Fruit fly (Drosophila melanogaster) whole organism, wandering third instar larva: Measurements from ENCODE around the gene CG33177.

Source experiments
- Abd-B ChIP-seq: fragments of >200 bp; optimal IDR thresholded peaks from 2 replicates; lab custom pipeline; 2017; ENCODE audit warnings: missing biosample characterization, missing genetic modification characterization
- CG32264 ChIP-seq: fragments of 200-800 bp; sonication (Bioruptor generic); optimal IDR thresholded peaks from 2 replicates; lab custom pipeline; 2016; ENCODE audit warnings: missing biosample characterization, missing genetic modification characterization
- CG9705 ChIP-seq: fragments of 200-800 bp; sonication (Bioruptor generic); optimal IDR thresholded peaks from 2 replicates; lab custom pipeline; 2018; ENCODE audit warnings: missing biosample characterization, mild to moderate bottlenecking, missing genetic modification characterization
- CrebA ChIP-seq: fragments of 200-800 bp; sonication (Bioruptor generic); optimal IDR thresholded peaks from 2 replicates; lab custom pipeline; 2016; ENCODE audit warnings: missing biosample characterization, mild to moderate bottlenecking, missing genetic modification characterization, borderline replicate concordance
- Dfd ChIP-seq: fragments of >200 bp; optimal IDR thresholded peaks from 2 replicates; lab custom pipeline; 2017; ENCODE audit warnings: missing biosample characterization, missing genetic modification characterization
- Dif ChIP-seq: fragments of 200-275, 200-300 bp; sonication (Bioruptor generic); optimal IDR thresholded peaks from 2 replicates; lab custom pipeline; 2018; ENCODE audit warnings: missing biosample characterization, missing genetic modification characterization; ENCODE audit not compliant: partially characterized antibody
- GATAd ChIP-seq: sonication (Bioruptor generic); optimal IDR thresholded peaks from 2 replicates; lab custom pipeline; 2016; ENCODE audit warnings: missing biosample characterization, missing genetic modification characterization
- HLH106 ChIP-seq: fragments of 200-800 bp; optimal IDR thresholded peaks from 3 replicates; lab custom pipeline; 2019; ENCODE audit warnings: missing biosample characterization, mild to moderate bottlenecking, missing genetic modification characterization, moderate library complexity
- Hnf4 ChIP-seq: fragments of 200-800 bp; sonication (Bioruptor generic); optimal IDR thresholded peaks from 2 replicates; lab custom pipeline; 2016; ENCODE audit warnings: missing biosample characterization, mild to moderate bottlenecking, missing genetic modification characterization
- Hr78 ChIP-seq: fragments of >200 bp; optimal IDR thresholded peaks from 2 replicates; lab custom pipeline; 2017; ENCODE audit warnings: missing biosample characterization, missing genetic modification characterization
- Hr83 ChIP-seq: fragments of 200-300 bp; sonication (Bioruptor generic); optimal IDR thresholded peaks from 2 replicates; lab custom pipeline; 2016; ENCODE audit warnings: missing biosample characterization, mild to moderate bottlenecking, missing genetic modification characterization, moderate library complexity; ENCODE audit not compliant: poor library complexity, severe bottlenecking
- Jra ChIP-seq: sonication (Bioruptor generic); optimal IDR thresholded peaks from 2 replicates; lab custom pipeline; 2016; ENCODE audit warnings: missing biosample characterization, missing genetic modification characterization
- Mio ChIP-seq: sonication (Bioruptor generic); optimal IDR thresholded peaks from 2 replicates; lab custom pipeline; 2016; ENCODE audit warnings: missing biosample characterization, missing genetic modification characterization
- Myc ChIP-seq: fragments of >200 bp; optimal IDR thresholded peaks from 2 replicates; lab custom pipeline; 2017
- N ChIP-seq: fragments of >200 bp; optimal IDR thresholded peaks from 2 replicates; lab custom pipeline; 2018; ENCODE audit warnings: missing biosample characterization, missing external identifiers, missing genetic modification characterization
- OdsH ChIP-seq: fragments of 200-800 bp; sonication (Bioruptor generic); optimal IDR thresholded peaks from 2 replicates; lab custom pipeline; 2016; ENCODE audit warnings: missing biosample characterization, mild to moderate bottlenecking, missing genetic modification characterization
- Rel ChIP-seq, 2 experiments: fragments of 200-800 bp; sonication (Bioruptor generic) in 1 of 2; optimal IDR thresholded peaks; 2 replicates in 1 of 2; 3 replicates in 1 of 2; lab custom pipeline; 2016 to 2019; ENCODE audit warnings: mild to moderate bottlenecking in 2 of 2, missing biosample characterization in 2 of 2, missing genetic modification characterization in 2 of 2, moderate library complexity in 1 of 2
- Sp1 ChIP-seq: fragments of 200-800 bp; sonication (Bioruptor generic); optimal IDR thresholded peaks from 3 replicates; lab custom pipeline; 2019; ENCODE audit warnings: missing biosample characterization, mild to moderate bottlenecking, missing genetic modification characterization, moderate library complexity
- Vsx2 ChIP-seq: fragments of 200-300, 225-300 bp; sonication (Bioruptor generic); optimal IDR thresholded peaks from 2 replicates; lab custom pipeline; 2018; ENCODE audit warnings: missing biosample characterization, missing genetic modification characterization; ENCODE audit not compliant: partially characterized antibody
- br ChIP-seq: fragments of 200-800 bp; sonication (Bioruptor generic); optimal IDR thresholded peaks from 2 replicates; lab custom pipeline; 2016; ENCODE audit warnings: missing biosample characterization, missing genetic modification characterization
- brk ChIP-seq: fragments of 200-800 bp; sonication (Bioruptor generic); optimal IDR thresholded peaks from 2 replicates; lab custom pipeline; 2016; ENCODE audit warnings: missing biosample characterization, mild to moderate bottlenecking, missing genetic modification characterization
- dl ChIP-seq, 2 experiments: fragments of 175-275, 200-275 bp in 1 of 2; fragments of 200-275 bp in 1 of 2; sonication (Bioruptor generic); optimal IDR thresholded peaks; lab custom pipeline; 2018; ENCODE audit warnings: mild to moderate bottlenecking in 2 of 2, missing biosample characterization in 2 of 2, missing genetic modification characterization in 2 of 2, moderate library complexity in 2 of 2; ENCODE audit not compliant: partially characterized antibody in 2 of 2, insufficient read depth in 1 of 2
- dmrt93B ChIP-seq: fragments of 200-800 bp; sonication (Bioruptor generic); optimal IDR thresholded peaks from 2 replicates; lab custom pipeline; 2018; ENCODE audit warnings: missing biosample characterization, mild to moderate bottlenecking, missing genetic modification characterization
- dsf ChIP-seq: sonication (Bioruptor generic); optimal IDR thresholded peaks from 2 replicates; lab custom pipeline; 2016; ENCODE audit warnings: missing biosample characterization, missing genetic modification characterization, borderline replicate concordance
- ey ChIP-seq: fragments of 200-800 bp; sonication (Bioruptor generic); optimal IDR thresholded peaks from 2 replicates; lab custom pipeline; 2016; ENCODE audit warnings: missing biosample characterization, missing genetic modification characterization
- foxo ChIP-seq, 2 experiments: fragments of 200-800 bp; sonication (Bioruptor generic); optimal IDR thresholded peaks; 2 replicates in 1 of 2; 3 replicates in 1 of 2; lab custom pipeline; 2016 to 2017; ENCODE audit warnings: missing biosample characterization in 2 of 2, missing genetic modification characterization in 2 of 2
- fru ChIP-seq: fragments of 200-800 bp; sonication (Bioruptor generic); optimal IDR thresholded peaks from 3 replicates; lab custom pipeline; 2016; ENCODE audit warnings: missing biosample characterization, mild to moderate bottlenecking, missing genetic modification characterization
- h ChIP-seq: fragments of 200-800 bp; sonication (Bioruptor generic); optimal IDR thresholded peaks from 3 replicates; lab custom pipeline; 2016; ENCODE audit warnings: missing biosample characterization, mild to moderate bottlenecking, missing genetic modification characterization
- jim ChIP-seq: fragments of 175-275, 200-325 bp; sonication (Bioruptor generic); optimal IDR thresholded peaks from 2 replicates; lab custom pipeline; 2016; ENCODE audit warnings: missing biosample characterization, mild to moderate bottlenecking, missing genetic modification characterization
- lola ChIP-seq: fragments of >200 bp; optimal IDR thresholded peaks from 2 replicates; lab custom pipeline; 2017; ENCODE audit warnings: missing biosample characterization, missing genetic modification characterization
- pan ChIP-seq: fragments of >200 bp; optimal IDR thresholded peaks from 2 replicates; lab custom pipeline; 2017
- psq ChIP-seq: fragments of 200-800 bp; sonication (Bioruptor generic); optimal IDR thresholded peaks from 3 replicates; lab custom pipeline; 2017; ENCODE audit warnings: missing biosample characterization, mild to moderate bottlenecking, missing genetic modification characterization, moderate library complexity
- rgr ChIP-seq: fragments of 200-800 bp; sonication (Bioruptor generic); optimal IDR thresholded peaks from 3 replicates; lab custom pipeline; 2016; ENCODE audit warnings: missing biosample characterization, mild to moderate bottlenecking, missing genetic modification characterization
- sage ChIP-seq: fragments of 200-800 bp; sonication (Bioruptor generic); optimal IDR thresholded peaks from 2 replicates; lab custom pipeline; 2016; ENCODE audit warnings: missing biosample characterization, mild to moderate bottlenecking, missing genetic modification characterization
- sv ChIP-seq: fragments of 200-800 bp; sonication (Bioruptor generic); optimal IDR thresholded peaks from 3 replicates; lab custom pipeline; 2016; ENCODE audit warnings: missing biosample characterization, missing genetic modification characterization
- tai ChIP-seq: sonication (Bioruptor generic); optimal IDR thresholded peaks from 2 replicates; lab custom pipeline; 2016; ENCODE audit warnings: missing biosample characterization, missing genetic modification characterization
- usp ChIP-seq: fragments of >200 bp; optimal IDR thresholded peaks from 2 replicates; lab custom pipeline; 2017; ENCODE audit warnings: missing biosample characterization, missing genetic modification characterization
- woc ChIP-seq: sonication (Bioruptor generic); optimal IDR thresholded peaks from 2 replicates; lab custom pipeline; 2016; ENCODE audit warnings: missing biosample characterization, mild to moderate bottlenecking, missing genetic modification characterization

CG33177 gene

dm6 chrX:15074646-15075351, 6.4 kb upstream of the CG33177 start:
- no peak for TF ChIP-seq Dfd (GFP tag; lab: Kevin White, UChicago)
- TF ChIP-seq pan (lab: Kevin White, UChicago), result no peak
- peak; percentile 10 for TF ChIP-seq CG32264 (GFP tag; lab: Kevin White, UChicago)
- no peak for TF ChIP-seq Vsx2 (GFP tag; lab: Kevin White, UChicago)
- TF ChIP-seq br (GFP tag; lab: Kevin White, UChicago), result peak; percentile 88
- peak; percentile 49 for TF ChIP-seq dmrt93B (GFP tag; lab: Kevin White, UChicago)
- TF ChIP-seq Dif (GFP tag; lab: Kevin White, UChicago), result no peak
- TF ChIP-seq Rel (GFP tag; optimal IDR thresholded peaks at IDR 0.05; lab: Kevin White, UChicago), result no peak
- no peak for TF ChIP-seq Rel (tag; optimal IDR thresholded peaks at IDR 0.05; lab: Kevin White, UChicago)
- peak; percentile 64 for TF ChIP-seq Hr83
- peak; percentile 85 for TF ChIP-seq rgr
- TF ChIP-seq Abd-B (GFP tag; lab: Kevin White, UChicago), result no peak
- TF ChIP-seq Sp1 (GFP tag; lab: Kevin White, UChicago), result peak; percentile 76
- peak; percentile 87 for TF ChIP-seq Hnf4
- peak; percentile 56 for TF ChIP-seq jim (GFP tag; lab: Kevin White, UChicago)
- TF ChIP-seq Hr78 (GFP tag; lab: Kevin White, UChicago), result no peak
- no peak for TF ChIP-seq dl (GFP tag; optimal IDR thresholded peaks at IDR 0.05; lab: Kevin White, UChicago; ENCODE audit: insufficient read depth in 1 of 2, partially characterized antibody in 2 of 2)
- TF ChIP-seq sage (GFP tag; lab: Kevin White, UChicago), result no peak
- peak; percentile 65 for TF ChIP-seq psq (GFP tag; lab: Kevin White, UChicago)
- peak; percentile 85 for TF ChIP-seq ey (GFP tag; lab: Kevin White, UChicago)
- TF ChIP-seq OdsH (GFP tag; lab: Kevin White, UChicago), result peak; percentile 72
- peak; percentile 31 for TF ChIP-seq Mio
- TF ChIP-seq HLH106, result peak; percentile 70
- peak; percentile 86 for TF ChIP-seq h (GFP tag; lab: Kevin White, UChicago)
- peak; percentile 70 for TF ChIP-seq tai
- TF ChIP-seq foxo (GFP tag; optimal IDR thresholded peaks at IDR 0.05; lab: Kevin White, UChicago), result peak in 1 of 2 experiments; percentile 90
- peak; percentile 91 for TF ChIP-seq sv (GFP tag; lab: Kevin White, UChicago)
- TF ChIP-seq usp (GFP tag; lab: Kevin White, UChicago), result no peak
- peak; percentile 95 for TF ChIP-seq Myc
- peak; percentile 65 for TF ChIP-seq brk
- peak; percentile 90 for TF ChIP-seq fru (GFP tag; lab: Kevin White, UChicago)
- peak; percentile 50 for TF ChIP-seq GATAd (GFP tag; lab: Kevin White, UChicago)
- TF ChIP-seq CrebA, result no peak
- TF ChIP-seq lola (GFP tag; lab: Kevin White, UChicago), result no peak
- no peak for TF ChIP-seq dsf (GFP tag; lab: Kevin White, UChicago)
- peak; percentile 47 for TF ChIP-seq CG9705 (GFP tag; lab: Kevin White, UChicago)
- TF ChIP-seq woc (GFP tag; lab: Kevin White, UChicago), result peak; percentile 87
- TF ChIP-seq Jra (GFP tag; lab: Kevin White, UChicago), result peak; percentile 70
- no peak for TF ChIP-seq N (GFP tag; lab: Kevin White, UChicago)

dm6 chrX:15075485-15076037, 5.6 kb upstream of the CG33177 start:
- TF ChIP-seq OdsH (GFP tag; lab: Kevin White, UChicago) (no peak), sv (GFP tag; lab: Kevin White, UChicago) (no peak), CG9705 (GFP tag; lab: Kevin White, UChicago) (no peak), Hr78 (GFP tag; lab: Kevin White, UChicago) (no peak), CrebA (no peak), Abd-B (GFP tag; lab: Kevin White, UChicago) (no peak), Rel (GFP tag; optimal IDR thresholded peaks at IDR 0.05; lab: Kevin White, UChicago) (no peak), Rel (tag; optimal IDR thresholded peaks at IDR 0.05; lab: Kevin White, UChicago) (no peak), Myc (no peak)
